Worm (Caenorhabditis elegans) whole organism, early embryonic: ENCODE data around the gene cyp-33C12.

ENCODE experiments used
- ama-1 ChIP-seq: fragments of 150-350 bp; optimal IDR thresholded peaks from 2 replicates; lab custom pipeline; 2014
- flt-1 ChIP-seq: fragments of 200-800 bp; sonication (Bioruptor generic); IDR thresholded peaks from 2 replicates; pipeline ENCODE4 v1.3.6; 2022; ENCODE audit warnings: missing genetic modification characterization, missing compliant biosample characterization
- hmbx-1 ChIP-seq: sonication (generic microtip); optimal IDR thresholded peaks from 2 replicates; lab custom pipeline; 2016; ENCODE audit warnings: mild to moderate bottlenecking, missing genetic modification characterization, missing compliant biosample characterization
- hmg-4 ChIP-seq: fragments of 200-800 bp; sonication (Bioruptor generic); optimal IDR thresholded peaks from 2 replicates; lab custom pipeline; 2018; ENCODE audit warnings: mild to moderate bottlenecking, missing genetic modification characterization, missing compliant biosample characterization
- tbx-37 ChIP-seq: fragments of 200-800 bp; sonication (Bioruptor generic); conservative IDR thresholded peaks from 2 replicates; pipeline ENCODE4 v1.3.6; 2022; ENCODE audit warnings: missing genetic modification reagents, missing genetic modification characterization, missing compliant biosample characterization

DNA sequence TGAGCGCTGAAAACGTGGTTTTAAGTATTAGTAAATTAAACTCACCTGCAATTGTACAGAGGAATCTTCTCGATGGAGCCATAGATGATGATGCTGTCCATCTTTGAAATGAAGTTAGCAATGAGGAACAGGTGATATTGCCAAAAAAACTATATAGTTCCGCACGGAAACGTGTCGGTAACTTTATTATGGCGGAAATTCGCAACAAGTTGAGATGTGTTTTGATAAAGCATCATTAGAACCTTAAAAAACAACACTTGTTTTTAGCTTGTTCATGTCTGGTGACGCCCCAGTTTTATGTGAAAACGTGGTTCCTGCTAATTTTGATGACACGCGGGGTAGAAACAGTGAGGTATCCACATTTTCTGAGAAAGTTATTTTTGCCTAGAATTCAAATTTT, 2.0 kb upstream of the cyp-33C12 start, which contains the start of gene srt-40:
- TF ChIP-seq flt-1 (no peak), hmbx-1 (tag; lab: Kevin White, UChicago) (no peak), hmg-4 (GFP tag; lab: Kevin White, UChicago) (no peak), ama-1 (lab: Kevin White, UChicago) (no peak), tbx-37 (GFP tag; lab: Robert Waterston, UW) (no peak)
